Fruit fly (Drosophila melanogaster) whole organism, prepupa: ENCODE data around the gene EAChm.

Source experiments
- Blimp-1 ChIP-seq: fragments of 200-800 bp; sonication (Bioruptor generic); optimal IDR thresholded peaks from 3 replicates; lab custom pipeline; 2017; ENCODE audit warnings: missing biosample characterization, missing genetic modification characterization, mild to moderate bottlenecking, moderate library complexity, missing genetic modification reagents
- CG10631 ChIP-seq: fragments of 200-800 bp; sonication (Bioruptor generic); optimal IDR thresholded peaks from 2 replicates; lab custom pipeline; 2016; ENCODE audit warnings: missing biosample characterization, missing genetic modification characterization
- CG11294 ChIP-seq: fragments of 200-800 bp; sonication (Bioruptor generic); IDR thresholded peaks from 2 replicates; pipeline ENCODE4 v1.3.6; 2022; ENCODE audit warnings: missing biosample characterization, missing genetic modification characterization
- CG11762 ChIP-seq: fragments of 200-800 bp; sonication (Bioruptor generic); optimal IDR thresholded peaks from 3 replicates; lab custom pipeline; 2016; ENCODE audit warnings: missing biosample characterization, missing genetic modification characterization; ENCODE audit not compliant: insufficient read depth
- CG11902 ChIP-seq: fragments of 200-800 bp; sonication (Bioruptor generic); optimal IDR thresholded peaks from 3 replicates; lab custom pipeline; 2016; ENCODE audit warnings: missing biosample characterization, missing genetic modification characterization
- CG15336 ChIP-seq: fragments of 200-800 bp; sonication (Bioruptor generic); IDR thresholded peaks from 2 replicates; pipeline ENCODE4 v1.3.6; 2022; ENCODE audit warnings: missing biosample characterization, missing genetic modification characterization
- CG16779 ChIP-seq: fragments of 200-800 bp; sonication (Bioruptor generic); optimal IDR thresholded peaks from 3 replicates; lab custom pipeline; 2017; ENCODE audit warnings: missing biosample characterization, mild to moderate bottlenecking, missing genetic modification characterization
- CG3032 ChIP-seq: fragments of 200-800 bp; optimal IDR thresholded peaks from 2 replicates; lab custom pipeline; 2019; ENCODE audit warnings: missing biosample characterization, mild to moderate bottlenecking, missing genetic modification characterization, moderate library complexity
- CG31627 ChIP-seq: fragments of 200-800 bp; sonication (Bioruptor generic); optimal IDR thresholded peaks from 3 replicates; lab custom pipeline; 2016; ENCODE audit warnings: missing biosample characterization, missing genetic modification characterization
- CG32006 ChIP-seq: fragments of 200-800 bp; sonication (Bioruptor generic); optimal IDR thresholded peaks from 3 replicates; lab custom pipeline; 2017; ENCODE audit warnings: missing biosample characterization, mild to moderate bottlenecking, missing genetic modification characterization
- CG34406 ChIP-seq: fragments of 200-800 bp; sonication (Bioruptor generic); optimal IDR thresholded peaks from 3 replicates; lab custom pipeline; 2016; ENCODE audit warnings: missing biosample characterization, missing genetic modification characterization
- CG3919 ChIP-seq: fragments of 200-800 bp; sonication (Bioruptor generic); optimal IDR thresholded peaks from 3 replicates; lab custom pipeline; 2016; ENCODE audit warnings: missing biosample characterization, missing genetic modification characterization
- CG4318 ChIP-seq: fragments of 200-800 bp; sonication (Bioruptor generic); optimal IDR thresholded peaks from 3 replicates; lab custom pipeline; 2017; ENCODE audit warnings: missing biosample characterization, mild to moderate bottlenecking, missing genetic modification characterization
- CG6163 ChIP-seq: fragments of 200-800 bp; sonication (Bioruptor generic); IDR thresholded peaks from 3 replicates; pipeline ENCODE4 v1.3.6; 2022; ENCODE audit warnings: missing biosample characterization, missing genetic modification characterization
- CG6276 ChIP-seq: fragments of 200-800 bp; sonication (Bioruptor generic); optimal IDR thresholded peaks from 2 replicates; lab custom pipeline; 2017; ENCODE audit warnings: missing biosample characterization, mild to moderate bottlenecking, missing genetic modification characterization
- CG6792 ChIP-seq: fragments of 200-800 bp; sonication (Bioruptor generic); optimal IDR thresholded peaks from 3 replicates; lab custom pipeline; 2016; ENCODE audit warnings: missing biosample characterization, missing genetic modification characterization
- CG6808 ChIP-seq: fragments of 200-800 bp; sonication (Bioruptor generic); optimal IDR thresholded peaks from 3 replicates; lab custom pipeline; 2017; ENCODE audit warnings: missing biosample characterization, missing genetic modification characterization, mild to moderate bottlenecking, moderate library complexity, missing genetic modification reagents
- CG6854 ChIP-seq: fragments of 200-800 bp; sonication (Bioruptor generic); optimal IDR thresholded peaks from 2 replicates; lab custom pipeline; 2017; ENCODE audit warnings: missing biosample characterization, mild to moderate bottlenecking, missing genetic modification characterization
- CG7368 ChIP-seq: fragments of 200-800 bp; sonication (Bioruptor generic); optimal IDR thresholded peaks from 3 replicates; lab custom pipeline; 2016; ENCODE audit warnings: missing biosample characterization, missing genetic modification characterization
- CG8119 ChIP-seq: fragments of 200-800 bp; sonication (Bioruptor generic); IDR thresholded peaks from 3 replicates; pipeline ENCODE4 v1.3.6; 2022; ENCODE audit warnings: missing biosample characterization, missing genetic modification characterization
- CG8319 ChIP-seq: fragments of 200-800 bp; sonication (Bioruptor generic); optimal IDR thresholded peaks from 3 replicates; lab custom pipeline; 2016; ENCODE audit warnings: missing biosample characterization, missing genetic modification characterization
- CG8632 ChIP-seq: fragments of 200-800 bp; sonication (Bioruptor generic); optimal IDR thresholded peaks from 3 replicates; lab custom pipeline; 2016; ENCODE audit warnings: missing biosample characterization, missing genetic modification characterization
- CG9139 ChIP-seq: fragments of 200-800 bp; sonication (Bioruptor generic); optimal IDR thresholded peaks from 3 replicates; lab custom pipeline; 2017; ENCODE audit warnings: missing biosample characterization, mild to moderate bottlenecking, missing genetic modification characterization
- Eip75B ChIP-seq: fragments of 200-800 bp; sonication (Bioruptor generic); optimal IDR thresholded peaks from 3 replicates; lab custom pipeline; 2016; ENCODE audit warnings: missing biosample characterization, missing genetic modification characterization
- Eip78C ChIP-seq: fragments of 200-800 bp; sonication (Bioruptor generic); peaks from one replicate; lab custom pipeline; 2016; ENCODE audit warnings: missing biosample characterization, missing genetic modification characterization
- Eip93F ChIP-seq: fragments of 200-800 bp; sonication (Bioruptor generic); optimal IDR thresholded peaks from 2 replicates; lab custom pipeline; 2016; ENCODE audit warnings: missing biosample characterization, mild to moderate bottlenecking, missing genetic modification characterization
- Ets21C ChIP-seq: fragments of 200-800 bp; sonication (Bioruptor generic); optimal IDR thresholded peaks from 3 replicates; lab custom pipeline; 2016; ENCODE audit warnings: missing biosample characterization, missing genetic modification characterization
- Ets96B ChIP-seq: fragments of 200-800 bp; optimal IDR thresholded peaks from 2 replicates; lab custom pipeline; 2019; ENCODE audit warnings: missing biosample characterization, mild to moderate bottlenecking, missing genetic modification characterization, moderate library complexity
- Gug ChIP-seq: fragments of 200-800 bp; sonication (Bioruptor generic); IDR thresholded peaks from 2 replicates; pipeline ENCODE4 v1.3.6; 2022; ENCODE audit warnings: missing biosample characterization, missing genetic modification characterization
- Hr38 ChIP-seq: sonication (Bioruptor generic); optimal IDR thresholded peaks from 2 replicates; lab custom pipeline; 2016; ENCODE audit warnings: missing biosample characterization, missing genetic modification characterization
- Hr39 ChIP-seq: fragments of 200-800 bp; sonication (Bioruptor generic); optimal IDR thresholded peaks from 2 replicates; lab custom pipeline; 2016; ENCODE audit warnings: missing biosample characterization, missing genetic modification characterization
- Hr4 ChIP-seq: fragments of 200-800 bp; sonication (Bioruptor generic); optimal IDR thresholded peaks from 3 replicates; lab custom pipeline; 2016; ENCODE audit warnings: missing biosample characterization, missing genetic modification characterization
- Lpt ChIP-seq: fragments of 200-800 bp; sonication (Bioruptor generic); optimal IDR thresholded peaks from 3 replicates; lab custom pipeline; 2016; ENCODE audit warnings: missing biosample characterization, missing genetic modification characterization
- Met ChIP-seq: fragments of 200-800 bp; sonication (Bioruptor generic); optimal IDR thresholded peaks from 3 replicates; lab custom pipeline; 2016; ENCODE audit warnings: missing biosample characterization, missing genetic modification characterization
- OdsH ChIP-seq: fragments of 200-800 bp; sonication (Bioruptor generic); optimal IDR thresholded peaks from 3 replicates; lab custom pipeline; 2016; ENCODE audit warnings: missing biosample characterization, missing genetic modification characterization
- Smox ChIP-seq: fragments of 200-800 bp; sonication (Bioruptor generic); optimal IDR thresholded peaks from 3 replicates; lab custom pipeline; 2016; ENCODE audit warnings: missing biosample characterization, missing genetic modification characterization
- Sox102F ChIP-seq: fragments of 200-800 bp; sonication (Bioruptor generic); optimal IDR thresholded peaks from 2 replicates; lab custom pipeline; 2016; ENCODE audit warnings: missing biosample characterization, mild to moderate bottlenecking, missing genetic modification characterization
- Sox15 ChIP-seq: fragments of 200-800 bp; sonication (Bioruptor generic); optimal IDR thresholded peaks from 3 replicates; lab custom pipeline; 2016; ENCODE audit warnings: missing biosample characterization, missing genetic modification characterization
- achi ChIP-seq: fragments of 200-800 bp; sonication (Bioruptor generic); optimal IDR thresholded peaks from 3 replicates; lab custom pipeline; 2016; ENCODE audit warnings: missing biosample characterization, missing genetic modification characterization
- acj6 ChIP-seq: fragments of 200-800 bp; sonication (Bioruptor generic); optimal IDR thresholded peaks from 3 replicates; lab custom pipeline; 2016; ENCODE audit warnings: missing biosample characterization, missing genetic modification characterization
- cyc ChIP-seq: fragments of 200-800 bp; sonication (Bioruptor generic); optimal IDR thresholded peaks from 3 replicates; lab custom pipeline; 2016; ENCODE audit warnings: missing biosample characterization, missing genetic modification characterization
- eg ChIP-seq: fragments of 200-800 bp; sonication (Bioruptor generic); IDR thresholded peaks from 3 replicates; pipeline ENCODE4 v1.3.6; 2022; ENCODE audit warnings: missing biosample characterization, missing genetic modification characterization
- esn ChIP-seq: fragments of 200-800 bp; sonication (Bioruptor generic); optimal IDR thresholded peaks from 2 replicates; lab custom pipeline; 2016; ENCODE audit warnings: missing biosample characterization, mild to moderate bottlenecking, missing genetic modification characterization, moderate library complexity
- fd59A ChIP-seq: fragments of 200-800 bp; sonication (Bioruptor generic); optimal IDR thresholded peaks from 2 replicates; lab custom pipeline; 2017; ENCODE audit warnings: missing biosample characterization, mild to moderate bottlenecking, missing genetic modification characterization, missing genetic modification reagents
- fkh ChIP-seq: fragments of 200-800 bp; sonication (Bioruptor generic); optimal IDR thresholded peaks from 3 replicates; lab custom pipeline; 2017; ENCODE audit warnings: missing biosample characterization, mild to moderate bottlenecking, missing genetic modification characterization, moderate library complexity
- lz ChIP-seq: fragments of 200-800 bp; sonication (Bioruptor generic); optimal IDR thresholded peaks from 3 replicates; lab custom pipeline; 2016; ENCODE audit warnings: missing biosample characterization, missing genetic modification characterization
- net ChIP-seq: fragments of 200-800 bp; sonication (Bioruptor generic); optimal IDR thresholded peaks from 3 replicates; lab custom pipeline; 2016; ENCODE audit warnings: missing biosample characterization, missing genetic modification characterization
- pdm3 ChIP-seq: fragments of 200-800 bp; sonication (Bioruptor generic); optimal IDR thresholded peaks from 3 replicates; lab custom pipeline; 2016; ENCODE audit warnings: missing biosample characterization, missing genetic modification characterization
- ss ChIP-seq, 2 experiments: fragments of 200-800 bp; sonication (Bioruptor generic); optimal IDR thresholded peaks; 2 replicates in 1 of 2; 3 replicates in 1 of 2; lab custom pipeline; 2017 to 2018; ENCODE audit warnings: mild to moderate bottlenecking in 2 of 2, missing biosample characterization in 2 of 2, missing genetic modification characterization in 2 of 2, moderate library complexity in 1 of 2
- vri ChIP-seq: fragments of 200-800 bp; sonication (Bioruptor generic); optimal IDR thresholded peaks from 3 replicates; lab custom pipeline; 2016; ENCODE audit warnings: missing biosample characterization, mild to moderate bottlenecking, missing genetic modification characterization

The EAChm gene

dm6 chr3L:15054477-15054876 is at the start of gene EAChm:
Gene EAChm, plus strand, starts transcription at chr3L:15054777.
- TF ChIP-seq Smox (GFP tag; lab: Kevin White, UChicago): no peak
- TF ChIP-seq CG8632: no peak
- TF ChIP-seq CG6854 (GFP tag; lab: Kevin White, UChicago): no peak
- no peak for TF ChIP-seq CG32006 (GFP tag; lab: Kevin White, UChicago)
- no peak for TF ChIP-seq Hr4 (GFP tag; lab: Kevin White, UChicago)
- TF ChIP-seq CG7368 (GFP tag; lab: Kevin White, UChicago): no peak
- TF ChIP-seq CG8319 (GFP tag; lab: Kevin White, UChicago): no peak
- TF ChIP-seq, all 60 proteins: peak for 0

- TF ChIP-seq CG6792 (GFP tag; lab: Kevin White, UChicago): peak; percentile 32
- TF ChIP-seq CG32006 (GFP tag; lab: Kevin White, UChicago): no peak
- TF ChIP-seq vri (GFP tag; lab: Kevin White, UChicago): peak; percentile 31
- TF ChIP-seq eg (GFP tag; lab: Robert Waterston, UW): peak; percentile 78
- peak; percentile 79 for TF ChIP-seq CG3919 (GFP tag; lab: Kevin White, UChicago)
- peak; percentile 34; the same call in 1 of the 2 replicates for TF ChIP-seq Gug (GFP tag; lab: Robert Waterston, UW)
- TF ChIP-seq Eip75B (GFP tag; lab: Kevin White, UChicago): peak; percentile 62
- TF ChIP-seq CG34406 (GFP tag; lab: Kevin White, UChicago): peak; percentile 52
- TF ChIP-seq CG11902 (GFP tag; lab: Kevin White, UChicago): no peak
- TF ChIP-seq CG6808 (GFP tag; lab: Kevin White, UChicago): no peak
- TF ChIP-seq Hr39 (GFP tag; lab: Kevin White, UChicago): peak; percentile 64
- TF ChIP-seq Sox15: no peak
- peak; percentile 59 for TF ChIP-seq CG11762 (GFP tag; lab: Kevin White, UChicago)
- TF ChIP-seq acj6: peak; percentile 52
- TF ChIP-seq Sox102F: peak; percentile 63
- peak; percentile 27 for TF ChIP-seq CG8319 (GFP tag; lab: Kevin White, UChicago)
- no peak for TF ChIP-seq Hr38 (GFP tag; lab: Kevin White, UChicago)
- peak; percentile 39 for TF ChIP-seq CG31627 (GFP tag; lab: Kevin White, UChicago)
- peak; percentile 76 for TF ChIP-seq CG15336 (GFP tag; lab: Robert Waterston, UW)
- TF ChIP-seq Blimp-1: no peak
- TF ChIP-seq Eip93F (GFP tag; lab: Kevin White, UChicago): no peak
- TF ChIP-seq CG10631: peak; percentile 46
- TF ChIP-seq lz (GFP tag; lab: Kevin White, UChicago): peak; percentile 55
- no peak for TF ChIP-seq OdsH (GFP tag; lab: Kevin White, UChicago)
- TF ChIP-seq Lpt (GFP tag; lab: Kevin White, UChicago): peak; percentile 46
- peak; percentile 57 for TF ChIP-seq Ets96B (tag; lab: Kevin White, UChicago)
- peak; percentile 80 for TF ChIP-seq CG8119 (GFP tag; lab: Robert Waterston, UW)
- no peak for TF ChIP-seq ss (GFP tag; optimal IDR thresholded peaks at IDR 0.05; lab: Kevin White, UChicago)
- peak; percentile 90 for TF ChIP-seq Eip78C (GFP tag; lab: Kevin White, UChicago)
- TF ChIP-seq CG6854 (GFP tag; lab: Kevin White, UChicago): no peak
- TF ChIP-seq CG11294: peak; percentile 34; the same call in 1 of the 2 replicates
- TF ChIP-seq CG9139 (GFP tag; lab: Kevin White, UChicago): no peak
- no peak for TF ChIP-seq CG4318
- peak; percentile 43 for TF ChIP-seq CG7368 (GFP tag; lab: Kevin White, UChicago)
- peak; percentile 60 for TF ChIP-seq Met (GFP tag; lab: Kevin White, UChicago)
- TF ChIP-seq cyc (GFP tag; lab: Kevin White, UChicago): peak; percentile 51
- peak; percentile 56 for TF ChIP-seq net (GFP tag; lab: Kevin White, UChicago)
- no peak for TF ChIP-seq Ets21C (GFP tag; lab: Kevin White, UChicago)
- no peak for TF ChIP-seq fd59A (GFP tag; lab: Kevin White, UChicago)
- peak; percentile 82 for TF ChIP-seq CG6163 (GFP tag; lab: Robert Waterston, UW)
- peak; percentile 66 for TF ChIP-seq esn
- TF ChIP-seq CG16779 (tag; lab: Kevin White, UChicago): no peak
- TF ChIP-seq CG6276 (GFP tag; lab: Kevin White, UChicago): peak; percentile 48
- TF ChIP-seq pdm3 (GFP tag; lab: Kevin White, UChicago): peak; percentile 60
- TF ChIP-seq achi (GFP tag; lab: Kevin White, UChicago): peak; percentile 63
- TF ChIP-seq CG8632: peak; percentile 6
- TF ChIP-seq fkh (GFP tag; lab: Kevin White, UChicago): no peak
- TF ChIP-seq CG3032 (tag; lab: Kevin White, UChicago): peak; percentile 16
Measured at dm6 chr3L:15005085-15005484, 49.5 kb upstream of the EAChm start.
